Fruit fly (Drosophila melanogaster): ENCODE results near the gene Drsl4.

Gene Drsl4

dm6 chr3L:3301171-3301738 lies 14.2 kb upstream of the Drsl4 start (continued):
- TF ChIP-seq topi (GFP tag; optimal IDR thresholded peaks at IDR 0.05) (peak; percentile 27), Gug (GFP tag; IDR thresholded peaks at IDR 0.05) (peak; percentile 59), CG31627 (GFP tag; optimal IDR thresholded peaks at IDR 0.05) (no peak), Sox14 (GFP tag; optimal IDR thresholded peaks at IDR 0.05) (peak; percentile 45), OdsH (GFP tag; optimal IDR thresholded peaks at IDR 0.05) (peak; percentile 63), Hr38 (GFP tag; optimal IDR thresholded peaks at IDR 0.05) (no peak), CG10631 (GFP tag; optimal IDR thresholded peaks at IDR 0.05) (peak; percentile 29), Ets96B (tag; optimal IDR thresholded peaks at IDR 0.05) (peak; percentile 4), CG32006 (GFP tag; optimal IDR thresholded peaks at IDR 0.05) (peak; percentile 74), Eip78C (GFP tag) (peak; percentile 61), CG1621 (tag; optimal IDR thresholded peaks at IDR 0.05) (no peak), CG3919 (GFP tag; optimal IDR thresholded peaks at IDR 0.05) (peak; percentile 36), CG7368 (GFP tag; optimal IDR thresholded peaks at IDR 0.05) (no peak), Met (GFP tag; optimal IDR thresholded peaks at IDR 0.05) (peak; percentile 32), Sox102F (GFP tag; optimal IDR thresholded peaks at IDR 0.05) (no peak)

- TF ChIP-seq ss (GFP tag; optimal IDR thresholded peaks at IDR 0.05), result peak; percentile 79 to 89
- TF ChIP-seq fd85E (GFP tag; optimal IDR thresholded peaks at IDR 0.05), result peak; percentile 86
- TF ChIP-seq achi (GFP tag; optimal IDR thresholded peaks at IDR 0.05), result peak; percentile 95
- peak; percentile 93 for TF ChIP-seq CG32006 (GFP tag; optimal IDR thresholded peaks at IDR 0.05)
- peak; percentile 97 for TF ChIP-seq CG34406 (GFP tag; optimal IDR thresholded peaks at IDR 0.05)
- peak; percentile 92 for TF ChIP-seq CG6854 (GFP tag; optimal IDR thresholded peaks at IDR 0.05)
- peak; percentile 67 for TF ChIP-seq CG1621 (tag; optimal IDR thresholded peaks at IDR 0.05)
- peak; percentile 96 for TF ChIP-seq svp (GFP tag)
- peak; percentile 83 for TF ChIP-seq Ets21C (GFP tag; optimal IDR thresholded peaks at IDR 0.05)
- peak; percentile 92 for TF ChIP-seq CG6792 (GFP tag; optimal IDR thresholded peaks at IDR 0.05)
- peak; percentile 93 for TF ChIP-seq lz (GFP tag; optimal IDR thresholded peaks at IDR 0.05)
- TF ChIP-seq Smox (GFP tag; optimal IDR thresholded peaks at IDR 0.05), result peak; percentile 95
- peak; percentile 79 to 80 for TF ChIP-seq salr (GFP tag; optimal IDR thresholded peaks at IDR 0.05)
- peak; percentile 97 for TF ChIP-seq OdsH (GFP tag; optimal IDR thresholded peaks at IDR 0.05)
- TF ChIP-seq CG15336 (GFP tag; IDR thresholded peaks at IDR 0.05), result peak; percentile 97
- peak; percentile 89 for TF ChIP-seq Blimp-1 (GFP tag; optimal IDR thresholded peaks at IDR 0.05)
- TF ChIP-seq Ets96B (tag; optimal IDR thresholded peaks at IDR 0.05), result peak; percentile 94
- peak; percentile 77 for TF ChIP-seq CG9139 (GFP tag; optimal IDR thresholded peaks at IDR 0.05)
- peak; percentile 99 for TF ChIP-seq CG6163 (GFP tag; IDR thresholded peaks at IDR 0.05)
- TF ChIP-seq eg (GFP tag; IDR thresholded peaks at IDR 0.05), result peak; percentile 97
- peak; percentile 94 for TF ChIP-seq CG11294 (GFP tag; IDR thresholded peaks at IDR 0.05)
- peak; percentile 91 for TF ChIP-seq CG8319 (GFP tag; optimal IDR thresholded peaks at IDR 0.05)
- TF ChIP-seq pdm3 (GFP tag; optimal IDR thresholded peaks at IDR 0.05), result peak; percentile 91
- peak; percentile 89 for TF ChIP-seq CG4318 (GFP tag; optimal IDR thresholded peaks at IDR 0.05)
- TF ChIP-seq CG16779 (tag; optimal IDR thresholded peaks at IDR 0.05), result peak; percentile 78
- peak; percentile 76 for TF ChIP-seq CG6808 (GFP tag; optimal IDR thresholded peaks at IDR 0.05)
- peak; percentile 93 for TF ChIP-seq CG6276 (GFP tag; optimal IDR thresholded peaks at IDR 0.05)
- TF ChIP-seq Eip75B (GFP tag; optimal IDR thresholded peaks at IDR 0.05), result peak; percentile 88
- TF ChIP-seq CG10669 (GFP tag; optimal IDR thresholded peaks at IDR 0.05), result peak; percentile 93
- TF ChIP-seq cyc (GFP tag; optimal IDR thresholded peaks at IDR 0.05), result peak; percentile 96
- peak; percentile 97 for TF ChIP-seq CG8119 (GFP tag; IDR thresholded peaks at IDR 0.05)
- peak; percentile 88 for TF ChIP-seq CG3032 (tag; optimal IDR thresholded peaks at IDR 0.05)
- TF ChIP-seq CG11902 (GFP tag; optimal IDR thresholded peaks at IDR 0.05), result peak; percentile 93
- TF ChIP-seq vri (GFP tag; optimal IDR thresholded peaks at IDR 0.05), result peak; percentile 92
- TF ChIP-seq CG7368 (GFP tag; optimal IDR thresholded peaks at IDR 0.05), result peak; percentile 91
- no peak for TF ChIP-seq Hr38 (GFP tag; optimal IDR thresholded peaks at IDR 0.05)
- peak; percentile 95 for TF ChIP-seq acj6 (GFP tag; optimal IDR thresholded peaks at IDR 0.05)
- peak; percentile 84 for TF ChIP-seq Hr39 (GFP tag; optimal IDR thresholded peaks at IDR 0.05)
- TF ChIP-seq Met (GFP tag; optimal IDR thresholded peaks at IDR 0.05), result peak; percentile 92
- TF ChIP-seq Gug (GFP tag; IDR thresholded peaks at IDR 0.05), result peak; percentile 95
- TF ChIP-seq CG10631 (GFP tag; optimal IDR thresholded peaks at IDR 0.05), result peak; percentile 89
- peak; percentile 87 for TF ChIP-seq Sox14 (GFP tag; optimal IDR thresholded peaks at IDR 0.05)
- TF ChIP-seq CG3919 (GFP tag; optimal IDR thresholded peaks at IDR 0.05), result peak; percentile 97
- TF ChIP-seq Sox102F (GFP tag; optimal IDR thresholded peaks at IDR 0.05), result peak; percentile 93
- peak; percentile 94 for TF ChIP-seq Eip93F (GFP tag; optimal IDR thresholded peaks at IDR 0.05)
Observed at dm6 chr3L:3303087-3303526, 12.3 kb upstream of the Drsl4 start, which contains the start of gene CG14968. Gene CG14968 (minus strand): TSS chr3L:3303112.

Measured in whole organism, prepupa.